Fruit fly (Drosophila melanogaster) whole organism, embryonic: ENCODE data around the gene Acp32CD.

Experiments
- Bdp1 ChIP-seq: fragments of 200-800 bp; sonication (Bioruptor generic); optimal IDR thresholded peaks from 3 replicates; lab custom pipeline; 2016; ENCODE audit warnings: missing biosample characterization, missing genetic modification characterization
- CG10366 ChIP-seq: fragments of 200-800 bp; sonication (Bioruptor generic); IDR thresholded peaks from 2 replicates; pipeline ENCODE4 v1.3.6; 2022; ENCODE audit warnings: missing biosample characterization, missing genetic modification characterization
- CG10431 ChIP-seq: fragments of 200-800 bp; sonication (Bioruptor generic); optimal IDR thresholded peaks from 3 replicates; lab custom pipeline; 2018; ENCODE audit warnings: missing biosample characterization, mild to moderate bottlenecking, missing genetic modification characterization
- CG10543 ChIP-seq: fragments of 200-800 bp; sonication (Bioruptor generic); optimal IDR thresholded peaks from 3 replicates; lab custom pipeline; 2017; ENCODE audit warnings: missing biosample characterization, mild to moderate bottlenecking, missing genetic modification characterization, moderate library complexity
- CG11695 ChIP-seq: fragments of 200-800 bp; sonication (Bioruptor generic); IDR thresholded peaks from 3 replicates; pipeline ENCODE4 v1.3.6; 2022; ENCODE audit warnings: missing biosample characterization, missing genetic modification characterization
- CG13123 ChIP-seq: fragments of 200-800 bp; sonication (Bioruptor generic); optimal IDR thresholded peaks from 2 replicates; lab custom pipeline; 2016; ENCODE audit warnings: missing biosample characterization, missing genetic modification characterization
- CG13296 ChIP-seq: fragments of 200-800 bp; sonication (Bioruptor generic); optimal IDR thresholded peaks from 3 replicates; lab custom pipeline; 2018; ENCODE audit warnings: missing biosample characterization, mild to moderate bottlenecking, missing genetic modification characterization
- CG13775 ChIP-seq: fragments of 200-800 bp; sonication (Bioruptor generic); optimal IDR thresholded peaks from 3 replicates; lab custom pipeline; 2017; ENCODE audit warnings: missing biosample characterization, mild to moderate bottlenecking, missing genetic modification characterization
- CG14050 ChIP-seq: fragments of 200-800 bp; sonication (Bioruptor generic); IDR thresholded peaks from 3 replicates; pipeline ENCODE4 v1.3.6; 2022; ENCODE audit warnings: missing biosample characterization, missing genetic modification characterization
- CG1529 ChIP-seq: fragments of 200-800 bp; sonication (Bioruptor generic); optimal IDR thresholded peaks from 3 replicates; lab custom pipeline; 2018; ENCODE audit warnings: missing biosample characterization, missing genetic modification characterization
- CG15601 ChIP-seq: fragments of 200-800 bp; sonication (Bioruptor generic); optimal IDR thresholded peaks from 3 replicates; lab custom pipeline; 2019; ENCODE audit warnings: missing biosample characterization, mild to moderate bottlenecking, missing genetic modification characterization, moderate library complexity
- CG2129 ChIP-seq: fragments of 200-800 bp; sonication (Bioruptor generic); IDR thresholded peaks from 2 replicates; pipeline ENCODE4 v1.3.6; 2022; ENCODE audit warnings: missing biosample characterization, missing genetic modification characterization; ENCODE audit not compliant: partially characterized antibody
- CG31388 ChIP-seq: fragments of 200-800 bp; sonication (Bioruptor generic); optimal IDR thresholded peaks from 2 replicates; lab custom pipeline; 2016; ENCODE audit warnings: missing biosample characterization, missing genetic modification characterization
- CG3726 ChIP-seq: fragments of 200-800 bp; sonication (Bioruptor generic); IDR thresholded peaks from 3 replicates; pipeline ENCODE4, ENCODE4 v1.3.6; 2022; ENCODE audit warnings: missing biosample characterization, missing genetic modification characterization
- CG42726 ChIP-seq: fragments of 200-800 bp; sonication (Bioruptor generic); IDR thresholded peaks from 2 replicates; pipeline ENCODE4 v1.3.6; 2022; ENCODE audit warnings: missing biosample characterization, missing genetic modification characterization; ENCODE audit not compliant: partially characterized antibody
- CG4707 ChIP-seq: fragments of 200-800 bp; sonication (Bioruptor generic); optimal IDR thresholded peaks from 2 replicates; lab custom pipeline; 2018; ENCODE audit warnings: missing biosample characterization, mild to moderate bottlenecking, missing genetic modification characterization, moderate library complexity
- CG6689 ChIP-seq: fragments of 200-800 bp; sonication (Bioruptor generic); IDR thresholded peaks from 2 replicates; pipeline ENCODE4 v1.3.6; 2022; ENCODE audit warnings: missing biosample characterization, missing genetic modification characterization
- CG6765 ChIP-seq: fragments of 200-800 bp; sonication (Bioruptor generic); optimal IDR thresholded peaks from 3 replicates; lab custom pipeline; 2017; ENCODE audit warnings: missing biosample characterization, mild to moderate bottlenecking, missing genetic modification characterization
- CG8281 ChIP-seq: fragments of 200-800 bp; sonication (Bioruptor generic); optimal IDR thresholded peaks from 2 replicates; lab custom pipeline; 2018; ENCODE audit warnings: missing biosample characterization, mild to moderate bottlenecking, missing genetic modification characterization, moderate library complexity
- CrebB ChIP-seq: fragments of 200-800 bp; sonication (Bioruptor generic); optimal IDR thresholded peaks from 3 replicates; lab custom pipeline; 2018; ENCODE audit warnings: missing biosample characterization, mild to moderate bottlenecking, missing genetic modification characterization
- Fer2 ChIP-seq: fragments of 200-800 bp; sonication (Bioruptor generic); optimal IDR thresholded peaks from 2 replicates; lab custom pipeline; 2018; ENCODE audit warnings: missing biosample characterization, mild to moderate bottlenecking, missing genetic modification characterization, moderate library complexity
- Gug ChIP-seq: fragments of 200-800 bp; sonication (Bioruptor generic); IDR thresholded peaks from 4 replicates; pipeline ENCODE4 v1.3.6; 2022; ENCODE audit warnings: missing biosample characterization, missing genetic modification characterization
- H15 ChIP-seq: fragments of 200-800 bp; sonication (Bioruptor generic); IDR thresholded peaks from 3 replicates; pipeline ENCODE4 v1.3.6; 2022; ENCODE audit warnings: missing biosample characterization, missing genetic modification characterization
- Pdp1 ChIP-seq, 2 experiments: fragments of 200-800 bp; sonication (Bioruptor generic); optimal IDR thresholded peaks; 3 replicates each; lab custom pipeline; 2016; ENCODE audit warnings: missing biosample characterization in 2 of 2, missing genetic modification characterization in 2 of 2, mild to moderate bottlenecking in 1 of 2, moderate library complexity in 1 of 2
- Scr ChIP-seq: fragments of 200-800 bp; sonication (Bioruptor generic); IDR thresholded peaks from 2 replicates; pipeline ENCODE4 v1.3.6; 2022; ENCODE audit warnings: missing biosample characterization, missing genetic modification characterization; ENCODE audit not compliant: partially characterized antibody
- Xrp1 ChIP-seq: fragments of 200-800 bp; sonication (Bioruptor generic); IDR thresholded peaks from 2 replicates; pipeline ENCODE4 v1.3.6; 2022; ENCODE audit warnings: missing biosample characterization, missing genetic modification characterization
- ab ChIP-seq: fragments of 200-800 bp; sonication (Bioruptor generic); optimal IDR thresholded peaks from 2 replicates; lab custom pipeline; 2016; ENCODE audit warnings: missing biosample characterization, missing genetic modification characterization
- amos ChIP-seq: fragments of 200-800 bp; sonication (Bioruptor generic); IDR thresholded peaks from 2 replicates; pipeline ENCODE4 v1.3.6; 2022; ENCODE audit warnings: missing biosample characterization, missing genetic modification characterization; ENCODE audit not compliant: partially characterized antibody
- bcd ChIP-seq: fragments of 200-800 bp; sonication (Bioruptor generic); optimal IDR thresholded peaks from 2 replicates; lab custom pipeline; 2017; ENCODE audit warnings: missing biosample characterization, mild to moderate bottlenecking, missing genetic modification characterization
- cg ChIP-seq: fragments of 200-800 bp; sonication (Bioruptor generic); optimal IDR thresholded peaks from 3 replicates; lab custom pipeline; 2019; ENCODE audit warnings: missing biosample characterization, mild to moderate bottlenecking, missing genetic modification characterization, moderate library complexity
- chm ChIP-seq: fragments of 200-800 bp; sonication (Bioruptor generic); IDR thresholded peaks from 2 replicates; pipeline ENCODE4 v1.3.6; 2022; ENCODE audit warnings: missing biosample characterization, missing genetic modification characterization
- ci ChIP-seq: fragments of 200-800 bp; sonication (Bioruptor generic); IDR thresholded peaks from 3 replicates; pipeline ENCODE4 v1.3.6; 2022; ENCODE audit warnings: missing biosample characterization, missing genetic modification characterization
- cwo ChIP-seq: fragments of 200-800 bp; sonication (Bioruptor generic); optimal IDR thresholded peaks from 3 replicates; lab custom pipeline; 2017; ENCODE audit warnings: missing biosample characterization, missing genetic modification characterization, mild to moderate bottlenecking, moderate library complexity, missing genetic modification reagents
- dimm ChIP-seq: fragments of 200-800 bp; sonication (Bioruptor generic); IDR thresholded peaks from 2 replicates; pipeline ENCODE4 v1.3.6; 2022; ENCODE audit warnings: missing biosample characterization, missing genetic modification characterization
- disco-r ChIP-seq: fragments of 200-800 bp; sonication (Bioruptor generic); optimal IDR thresholded peaks from 2 replicates; lab custom pipeline; 2016; ENCODE audit warnings: missing biosample characterization, missing genetic modification characterization
- esg ChIP-seq: fragments of 200-800 bp; sonication (Bioruptor generic); conservative IDR thresholded peaks from 2 replicates; pipeline ENCODE4 v1.3.6; 2022; ENCODE audit warnings: missing biosample characterization, missing genetic modification characterization
- eve ChIP-seq, 2 experiments: fragments of >200 bp; optimal IDR thresholded peaks; 2 replicates each; lab custom pipeline; 2017; ENCODE audit warnings: missing biosample characterization in 2 of 2, missing genetic modification characterization in 2 of 2
- grau ChIP-seq: fragments of 200-800 bp; optimal IDR thresholded peaks from 3 replicates; lab custom pipeline; 2019; ENCODE audit warnings: missing biosample characterization, mild to moderate bottlenecking, missing genetic modification characterization, moderate library complexity
- kay ChIP-seq: fragments of 200-800 bp; sonication (Bioruptor generic); optimal IDR thresholded peaks from 2 replicates; lab custom pipeline; 2016; ENCODE audit warnings: missing biosample characterization, missing genetic modification characterization
- lbe ChIP-seq: fragments of 200-800 bp; sonication (Bioruptor generic); optimal IDR thresholded peaks from 2 replicates; lab custom pipeline; 2016; ENCODE audit warnings: missing biosample characterization, mild to moderate bottlenecking, missing genetic modification characterization
- nom ChIP-seq: fragments of 200-800 bp; sonication (Bioruptor generic); optimal IDR thresholded peaks from 2 replicates; lab custom pipeline; 2017; ENCODE audit warnings: missing biosample characterization, missing genetic modification characterization, mild to moderate bottlenecking, moderate library complexity, missing genetic modification reagents
- pum ChIP-seq: fragments of 200-800 bp; sonication (Bioruptor generic); optimal IDR thresholded peaks from 2 replicates; lab custom pipeline; 2016; ENCODE audit warnings: missing biosample characterization, missing genetic modification characterization
- ro ChIP-seq: fragments of 200-800 bp; sonication (Bioruptor generic); IDR thresholded peaks from 2 replicates; pipeline ENCODE4 v1.3.6; 2022; ENCODE audit warnings: missing biosample characterization, missing genetic modification characterization
- row ChIP-seq: fragments of 200-800 bp; sonication (Bioruptor generic); IDR thresholded peaks from 3 replicates; pipeline ENCODE4 v1.3.6; 2022; ENCODE audit warnings: missing biosample characterization, missing genetic modification characterization
- sens ChIP-seq: fragments of 200-800 bp; sonication (Bioruptor generic); peaks from one replicate; lab custom pipeline; 2016; ENCODE audit warnings: missing biosample characterization, missing genetic modification characterization
- sima ChIP-seq: fragments of 200-800 bp; sonication (Bioruptor generic); optimal IDR thresholded peaks from 2 replicates; lab custom pipeline; 2016; ENCODE audit warnings: missing biosample characterization, missing genetic modification characterization
- sisA ChIP-seq: fragments of 200-800 bp; sonication (Bioruptor generic); IDR thresholded peaks from 2 replicates; pipeline ENCODE4 v1.3.6; 2022; ENCODE audit warnings: missing biosample characterization, missing genetic modification characterization
- wdn ChIP-seq: fragments of 200-800 bp; sonication (Bioruptor generic); IDR thresholded peaks from 2 replicates; pipeline ENCODE4 v1.3.6; 2022; ENCODE audit warnings: missing biosample characterization, missing genetic modification characterization
- zen ChIP-seq: fragments of 200-800 bp; sonication (Bioruptor generic); optimal IDR thresholded peaks from 3 replicates; lab custom pipeline; 2018; ENCODE audit warnings: missing biosample characterization, mild to moderate bottlenecking, missing genetic modification characterization, moderate library complexity

The Acp32CD gene

dm6 chr2L:11044678-11045466 lies 29.5 kb downstream of the Acp32CD start (continued):
- TF ChIP-seq lbe (GFP tag; lab: Kevin White, UChicago) (peak; percentile 53), dimm (GFP tag; lab: Robert Waterston, UW) (no peak), Xrp1 (GFP tag; lab: Robert Waterston, UW) (peak; percentile 46), CG10431 (GFP tag; lab: Kevin White, UChicago) (peak; percentile 62), row (GFP tag; lab: Robert Waterston, UW) (peak; percentile 51), sisA (peak; percentile 31; the same call in 1 of the 2 replicates), CG3726 (GFP tag; lab: Robert Waterston, UW) (no peak), ab (GFP tag; lab: Kevin White, UChicago) (no peak), amos (GFP tag; lab: Robert Waterston, UW) (no peak), CG1529 (GFP tag; lab: Kevin White, UChicago) (peak; percentile 67), wdn (GFP tag; lab: Robert Waterston, UW) (no peak), grau (tag; lab: Kevin White, UChicago) (peak; percentile 39), Gug (GFP tag; lab: Robert Waterston, UW) (no peak; the same call in 3 of the 4 replicates), kay (GFP tag; lab: Kevin White, UChicago) (no peak), CG15601 (tag; lab: Kevin White, UChicago) (peak; percentile 44), CG10543 (peak; percentile 76), eve (GFP tag; optimal IDR thresholded peaks at IDR 0.05; lab: Kevin White, UChicago) (peak in 1 of 2 experiments; percentile 34), CG4707 (peak; percentile 32), CG11695 (GFP tag; lab: Robert Waterston, UW) (peak; percentile 51), CG6765 (peak; percentile 27), Scr (GFP tag; lab: Robert Waterston, UW) (no peak), CG13775 (peak; percentile 19), ro (GFP tag; lab: Robert Waterston, UW) (no peak), CG13296 (GFP tag; lab: Kevin White, UChicago) (peak; percentile 62), zen (tag; lab: Kevin White, UChicago) (no peak), CG14050 (GFP tag; lab: Robert Waterston, UW) (no peak; the same call in 2 of the 3 replicates), Bdp1 (GFP tag; lab: Kevin White, UChicago) (no peak), cg (GFP tag; lab: Kevin White, UChicago) (peak; percentile 55), bcd (GFP tag; lab: Kevin White, UChicago) (peak; percentile 27), sens (GFP tag; lab: Kevin White, UChicago) (peak; percentile 82), CG8281 (tag; lab: Kevin White, UChicago) (peak; percentile 7), sima (GFP tag; lab: Kevin White, UChicago) (no peak), CG6689 (no peak; the same call in 1 of the 2 replicates), disco-r (GFP tag; lab: Kevin White, UChicago) (peak; percentile 39), chm (GFP tag; lab: Robert Waterston, UW) (peak; percentile 74), CG42726 (GFP tag; lab: Robert Waterston, UW) (no peak), nom (GFP tag; lab: Kevin White, UChicago) (peak; percentile 49), CG2129 (GFP tag; lab: Robert Waterston, UW) (no peak), CG31388 (GFP tag; lab: Kevin White, UChicago) (no peak), CG10366 (GFP tag; lab: Robert Waterston, UW) (peak; percentile 43; the same call in 1 of the 2 replicates), pum (no peak), CG13123 (GFP tag; lab: Kevin White, UChicago) (peak; percentile 17), ci (GFP tag; lab: Robert Waterston, UW) (peak; percentile 53; the same call in 1 of the 3 replicates), CrebB (tag; lab: Kevin White, UChicago) (peak; percentile 63), cwo (GFP tag; lab: Kevin White, UChicago) (peak; percentile 45), Fer2 (tag; lab: Kevin White, UChicago) (peak; percentile 0), H15 (GFP tag; lab: Robert Waterston, UW) (no peak; the same call in 2 of the 3 replicates), Pdp1 (GFP tag; optimal IDR thresholded peaks at IDR 0.05; lab: Kevin White, UChicago) (peak in 1 of 2 experiments; percentile 28), esg (GFP tag; lab: Robert Waterston, UW) (no peak)
